Fruit fly (Drosophila melanogaster) whole organism, adult: ENCODE results near the gene Oamb.

Experiments used
- CG11617 ChIP-seq: fragments of 200-800 bp; sonication (Bioruptor generic); optimal IDR thresholded peaks from 2 replicates; lab custom pipeline; 2017; ENCODE audit warnings: mild to moderate bottlenecking, missing biosample characterization, missing genetic modification reagents, missing genetic modification characterization
- CG12768 ChIP-seq: fragments of 200-800 bp; sonication (Bioruptor generic); optimal IDR thresholded peaks from 2 replicates; lab custom pipeline; 2017; ENCODE audit warnings: missing biosample characterization, missing genetic modification characterization, mild to moderate bottlenecking, moderate library complexity, missing genetic modification reagents
- CG14711 ChIP-seq: fragments of 200-800 bp; sonication (Bioruptor generic); optimal IDR thresholded peaks from 2 replicates; lab custom pipeline; 2018; ENCODE audit warnings: missing biosample characterization, mild to moderate bottlenecking, missing genetic modification characterization, moderate library complexity
- CG1620 ChIP-seq: fragments of 200-800 bp; sonication (Bioruptor generic); optimal IDR thresholded peaks from 2 replicates; lab custom pipeline; 2016; ENCODE audit warnings: missing biosample characterization, missing genetic modification characterization
- CG33017 ChIP-seq: fragments of 200-800 bp; sonication (Bioruptor generic); optimal IDR thresholded peaks from 2 replicates; lab custom pipeline; 2018; ENCODE audit warnings: missing biosample characterization, mild to moderate bottlenecking, missing genetic modification characterization, moderate library complexity
- CG5204 ChIP-seq: fragments of 200-800 bp; sonication (Bioruptor generic); optimal IDR thresholded peaks from 2 replicates; lab custom pipeline; 2016; ENCODE audit warnings: missing biosample characterization, missing genetic modification characterization
- CG7045 ChIP-seq: fragments of 200-800 bp; sonication (Bioruptor generic); optimal IDR thresholded peaks from 2 replicates; lab custom pipeline; 2017; ENCODE audit warnings: missing biosample characterization, mild to moderate bottlenecking, missing genetic modification characterization
- CG7101 ChIP-seq: fragments of 200-800 bp; sonication (Bioruptor generic); optimal IDR thresholded peaks from 2 replicates; lab custom pipeline; 2018; ENCODE audit warnings: missing biosample characterization, mild to moderate bottlenecking, missing genetic modification characterization, moderate library complexity
- Clk ChIP-seq: fragments of 200-800 bp; sonication (Bioruptor generic); optimal IDR thresholded peaks from 2 replicates; lab custom pipeline; 2017; ENCODE audit warnings: missing biosample characterization, missing genetic modification characterization
- Crg-1 ChIP-seq: fragments of 200-800 bp; sonication (Bioruptor generic); optimal IDR thresholded peaks from 2 replicates; lab custom pipeline; 2016; ENCODE audit warnings: missing biosample characterization, missing genetic modification characterization
- Hr96 ChIP-seq: fragments of 200-800 bp; sonication (Bioruptor generic); optimal IDR thresholded peaks from 2 replicates; lab custom pipeline; 2016; ENCODE audit warnings: missing biosample characterization, missing genetic modification characterization
- bab1 ChIP-seq: fragments of 200-800 bp; sonication (Bioruptor generic); optimal IDR thresholded peaks from 3 replicates; lab custom pipeline; 2019; ENCODE audit warnings: missing biosample characterization, mild to moderate bottlenecking, missing genetic modification characterization, moderate library complexity
- cic ChIP-seq: fragments of 200-800 bp; sonication (Bioruptor generic); optimal IDR thresholded peaks from 2 replicates; lab custom pipeline; 2017; ENCODE audit warnings: missing biosample characterization, mild to moderate bottlenecking, missing genetic modification characterization, moderate library complexity
- cnc ChIP-seq, 2 experiments: fragments of >200 bp; optimal IDR thresholded peaks; 2 replicates each; lab custom pipeline; 2017
- kay ChIP-seq: fragments of 200-800 bp; sonication (Bioruptor generic); peaks from one replicate; lab custom pipeline; 2016; ENCODE audit warnings: missing biosample characterization, missing genetic modification characterization, borderline replicate concordance
- ovo ChIP-seq: fragments of 200-800 bp; sonication (Bioruptor generic); optimal IDR thresholded peaks from 2 replicates; lab custom pipeline; 2016; ENCODE audit warnings: missing biosample characterization, missing genetic modification characterization
- pad ChIP-seq: fragments of 200-800 bp; sonication (Bioruptor generic); optimal IDR thresholded peaks from 3 replicates; lab custom pipeline; 2017; ENCODE audit warnings: missing biosample characterization, missing genetic modification characterization, mild to moderate bottlenecking, moderate library complexity, missing genetic modification reagents
- tj ChIP-seq: fragments of 200-800 bp; sonication (Bioruptor generic); optimal IDR thresholded peaks from 3 replicates; lab custom pipeline; 2017; ENCODE audit warnings: missing biosample characterization, mild to moderate bottlenecking, missing genetic modification characterization, moderate library complexity
- toe ChIP-seq: fragments of 200-800 bp; sonication (Bioruptor generic); optimal IDR thresholded peaks from 2 replicates; lab custom pipeline; 2016; ENCODE audit warnings: missing biosample characterization, missing genetic modification characterization

Gene Oamb

DNA sequence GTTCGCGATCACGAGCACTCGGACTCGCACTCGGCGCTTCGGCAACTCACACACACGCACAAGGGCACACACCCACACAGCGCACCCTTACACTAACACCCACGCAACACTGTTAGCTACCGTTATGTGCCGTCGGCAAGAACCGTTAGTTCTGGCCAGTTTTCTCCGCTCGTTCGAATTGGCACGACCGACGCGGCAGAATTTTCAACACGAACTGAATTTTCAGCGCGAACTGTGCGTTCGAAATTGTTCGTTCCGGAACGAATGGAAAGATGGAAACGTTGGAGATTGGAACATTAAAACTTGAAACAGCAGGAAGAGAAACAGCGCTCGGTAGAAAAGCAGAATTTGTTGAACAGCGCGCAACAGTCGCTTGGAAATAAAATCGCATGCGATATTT is at the start of gene Oamb:
TSS of gene Oamb (minus strand) at position 218 of the 400 bp plus-strand sequence.
- TF ChIP-seq ovo (GFP tag; lab: Kevin White, UChicago) (peak; percentile 69), CG5204 (GFP tag; lab: Kevin White, UChicago) (no peak), cnc (optimal IDR thresholded peaks at IDR 0.05; lab: Kevin White, UChicago) (no peak), CG1620 (GFP tag; lab: Kevin White, UChicago) (no peak)

dm6 chr3R:20764058-20764457 is 49.7 kb upstream of the Oamb start:
- TF ChIP-seq CG11617 (GFP tag; lab: Kevin White, UChicago) = no peak
- no peak for TF ChIP-seq cic (GFP tag; lab: Kevin White, UChicago)
- TF ChIP-seq tj (GFP tag; lab: Kevin White, UChicago) = no peak
- TF ChIP-seq CG7101 (tag; lab: Kevin White, UChicago) = no peak
- TF ChIP-seq pad (GFP tag; lab: Kevin White, UChicago) = no peak
- TF ChIP-seq bab1 (GFP tag; lab: Kevin White, UChicago) = no peak
- no peak for TF ChIP-seq CG1620 (GFP tag; lab: Kevin White, UChicago)
- no peak for TF ChIP-seq ovo (GFP tag; lab: Kevin White, UChicago)
- no peak for TF ChIP-seq toe (GFP tag; lab: Kevin White, UChicago)
- TF ChIP-seq CG12768 = no peak
- no peak for TF ChIP-seq Hr96 (GFP tag; lab: Kevin White, UChicago)
- TF ChIP-seq CG7045 (GFP tag; lab: Kevin White, UChicago) = no peak
- TF ChIP-seq CG5204 (GFP tag; lab: Kevin White, UChicago) = no peak
- no peak for TF ChIP-seq CG33017 (tag; lab: Kevin White, UChicago)

- TF ChIP-seq cic (GFP tag; lab: Kevin White, UChicago) = no peak
- peak; percentile 8 for TF ChIP-seq bab1 (GFP tag; lab: Kevin White, UChicago)
- peak; percentile 5 for TF ChIP-seq CG5204 (GFP tag; lab: Kevin White, UChicago)
- TF ChIP-seq Hr96 (GFP tag; lab: Kevin White, UChicago) = no peak
- TF ChIP-seq ovo (GFP tag; lab: Kevin White, UChicago) = no peak
- TF ChIP-seq tj (GFP tag; lab: Kevin White, UChicago) = peak; percentile 80
Measured at dm6 chr3R:20762175-20762795, 47.9 kb upstream of the Oamb start, which contains the start of gene CG31195. Gene CG31195 (minus strand): TSS chr3R:20762369.

DNA sequence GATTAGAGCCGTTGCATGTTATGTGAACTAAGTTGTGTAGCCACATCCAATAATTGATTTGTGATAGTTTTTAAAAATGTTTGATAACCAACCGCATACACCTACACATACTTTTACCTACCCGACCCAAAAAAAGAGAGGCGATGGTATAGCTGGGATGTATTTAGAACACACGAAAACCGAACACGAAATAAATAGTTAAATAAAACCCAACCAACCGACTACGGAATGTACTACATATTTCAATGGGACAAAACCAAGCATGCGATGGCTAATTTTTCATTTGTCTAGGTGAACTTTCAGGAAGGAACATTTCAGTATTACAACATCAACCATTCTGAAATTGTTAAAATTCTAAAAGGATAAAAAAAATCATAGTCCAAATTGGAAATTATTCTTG is 42.1 kb upstream of the Oamb start, which contains the start of gene Syp:
TSS of gene Syp (plus strand) at position 301 of the 400 bp plus-strand sequence.
- no peak for TF ChIP-seq kay (GFP tag; lab: Kevin White, UChicago)

dm6 chr3R:20754991-20755390 is 40.6 kb upstream of the Oamb start:
- no peak for TF ChIP-seq CG1620 (GFP tag; lab: Kevin White, UChicago)
- TF ChIP-seq pad (GFP tag; lab: Kevin White, UChicago) = no peak
- no peak for TF ChIP-seq Hr96 (GFP tag; lab: Kevin White, UChicago)
- no peak for TF ChIP-seq CG12768
- no peak for TF ChIP-seq CG14711 (tag; lab: Kevin White, UChicago)
- no peak for TF ChIP-seq bab1 (GFP tag; lab: Kevin White, UChicago)
- TF ChIP-seq CG7045 (GFP tag; lab: Kevin White, UChicago) = no peak
- no peak for TF ChIP-seq cnc (optimal IDR thresholded peaks at IDR 0.05; lab: Kevin White, UChicago)
- TF ChIP-seq CG5204 (GFP tag; lab: Kevin White, UChicago) = no peak
- no peak for TF ChIP-seq CG33017 (tag; lab: Kevin White, UChicago)
- TF ChIP-seq cic (GFP tag; lab: Kevin White, UChicago) = no peak
- TF ChIP-seq toe (GFP tag; lab: Kevin White, UChicago) = no peak

DNA sequence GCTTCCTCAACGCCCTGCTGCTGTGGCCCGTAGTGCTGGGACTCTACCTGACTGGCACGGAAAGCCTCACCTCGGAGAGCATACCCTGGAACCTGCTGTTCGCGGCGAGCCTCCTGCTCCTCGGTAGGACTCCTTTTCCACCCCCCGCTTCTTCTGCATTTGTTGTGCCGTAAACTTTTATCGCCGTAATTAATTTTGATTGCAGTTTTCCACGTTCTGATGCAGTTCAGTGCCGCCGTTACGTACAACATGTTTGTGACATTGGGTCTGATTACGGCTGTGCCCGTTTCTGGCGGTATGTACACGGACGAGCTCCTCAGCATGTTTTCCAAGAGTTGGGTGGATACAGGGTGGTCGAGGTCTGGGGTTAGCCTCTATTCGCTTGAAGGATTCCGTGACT is 35.2 kb upstream of the Oamb start:
- TF ChIP-seq CG14711 (tag; lab: Kevin White, UChicago) (no peak), cnc (optimal IDR thresholded peaks at IDR 0.05; lab: Kevin White, UChicago) (no peak), ovo (GFP tag; lab: Kevin White, UChicago) (no peak), Clk (GFP tag; lab: Kevin White, UChicago) (no peak), CG7101 (tag; lab: Kevin White, UChicago) (no peak), cic (GFP tag; lab: Kevin White, UChicago) (no peak), toe (GFP tag; lab: Kevin White, UChicago) (no peak), CG1620 (GFP tag; lab: Kevin White, UChicago) (no peak), CG12768 (no peak), Crg-1 (GFP tag; lab: Kevin White, UChicago) (no peak)

dm6 chr3R:20748974-20749373 is 34.6 kb upstream of the Oamb start, which contains the start of gene Prosalpha4T1:
Gene Prosalpha4T1 (minus strand): TSS chr3R:20749074.
- TF ChIP-seq CG12768 (no peak), cic (GFP tag; lab: Kevin White, UChicago) (no peak), CG7101 (tag; lab: Kevin White, UChicago) (no peak), Crg-1 (GFP tag; lab: Kevin White, UChicago) (no peak), Hr96 (GFP tag; lab: Kevin White, UChicago) (no peak), tj (GFP tag; lab: Kevin White, UChicago) (no peak), CG33017 (tag; lab: Kevin White, UChicago) (no peak), pad (GFP tag; lab: Kevin White, UChicago) (no peak), toe (GFP tag; lab: Kevin White, UChicago) (no peak), CG14711 (tag; lab: Kevin White, UChicago) (no peak)
